Worm (Caenorhabditis elegans): Measurements from ENCODE around the gene F38H4.3.

The F38H4.3 gene

DNA sequence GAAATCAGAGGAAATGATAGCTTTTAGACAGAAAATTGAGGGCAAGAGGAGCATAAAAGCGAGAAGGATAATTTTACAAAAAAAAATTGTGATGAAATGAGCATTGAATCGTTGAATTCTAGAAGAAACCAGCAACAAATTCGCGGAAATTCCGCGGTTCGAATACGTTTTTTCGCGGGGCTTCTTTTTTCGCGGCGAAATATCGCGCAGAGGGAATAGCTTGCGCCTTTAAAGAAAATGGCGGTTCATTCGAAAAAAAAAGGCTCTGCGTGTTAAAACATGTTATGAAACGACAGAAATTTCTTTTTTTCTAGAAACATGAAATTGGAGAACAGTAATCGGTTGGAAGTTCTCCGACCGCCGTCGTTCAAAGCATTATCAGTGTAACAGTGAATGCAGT, 19.8 kb upstream of the F38H4.3 start (continued):
- TF ChIP-seq ccch-3 (GFP tag; optimal IDR thresholded peaks at IDR 0.05) (no peak), T07F8.4 (tag; optimal IDR thresholded peaks at IDR 0.05) (no peak), nfya-1 (tag; optimal IDR thresholded peaks at IDR 0.05; ENCODE audit: borderline replicate concordance, insufficient read depth) (no peak), ekl-4 (GFP tag; IDR thresholded peaks at IDR 0.05) (peak; percentile 83), zim-3 (tag; optimal IDR thresholded peaks at IDR 0.05) (no peak), zfh-2 (GFP tag; conservative IDR thresholded peaks at IDR 0.05) (no peak), ceh-27 (GFP tag; optimal IDR thresholded peaks at IDR 0.05) (no peak), egl-44 (GFP tag; IDR thresholded peaks at IDR 0.05) (no peak), dpff-1 (tag; optimal IDR thresholded peaks at IDR 0.05) (no peak), bed-2 (GFP tag; IDR thresholded peaks at IDR 0.05) (no peak), D2030.7 (GFP tag; IDR thresholded peaks at IDR 0.05) (peak; percentile 95), efl-1 (GFP tag; optimal IDR thresholded peaks at IDR 0.05) (peak; percentile 96), atf-7 (tag; optimal IDR thresholded peaks at IDR 0.05) (no peak), unc-130 (GFP tag; optimal IDR thresholded peaks at IDR 0.05) (peak; percentile 36), F22D6.2 (tag; optimal IDR thresholded peaks at IDR 0.05) (no peak), hmg-1.2 (GFP tag; IDR thresholded peaks at IDR 0.05) (peak; percentile 51), tbp1 (GFP tag; optimal IDR thresholded peaks at IDR 0.05) (no peak), ztf-3 (GFP tag; optimal IDR thresholded peaks at IDR 0.05) (no peak), him-1 (tag; optimal IDR thresholded peaks at IDR 0.05) (no peak), nfya-2 (GFP tag; IDR thresholded peaks at IDR 0.05) (no peak), lin-26 (GFP tag; IDR thresholded peaks at IDR 0.05) (no peak), unc-62 (GFP tag; optimal IDR thresholded peaks at IDR 0.05) (no peak), madf-8 (GFP tag; conservative IDR thresholded peaks at IDR 0.05) (peak; percentile 90), bed-1 (GFP tag; IDR thresholded peaks at IDR 0.05) (no peak), ceh-79 (tag; optimal IDR thresholded peaks at IDR 0.05) (no peak), Y53F4B.3 (GFP tag; IDR thresholded peaks at IDR 0.05) (no peak), snpc-3.4 (tag; optimal IDR thresholded peaks at IDR 0.05) (peak; percentile 64), ceh-100 (GFP tag; IDR thresholded peaks at IDR 0.05) (peak; percentile 51; the same call in 1 of the 2 replicates), madf-10 (tag; optimal IDR thresholded peaks at IDR 0.05) (no peak), xnd-1 (tag; optimal IDR thresholded peaks at IDR 0.05) (peak; percentile 88), F37B4.10 (GFP tag; IDR thresholded peaks at IDR 0.05) (no peak), C06A6.2 (GFP tag; conservative IDR thresholded peaks at IDR 0.05) (no peak), Y95B8A.8 (GFP tag; IDR thresholded peaks at IDR 0.05) (peak; percentile 85), attf-6 (GFP tag; IDR thresholded peaks at IDR 0.05) (peak; percentile 49; the same call in 1 of the 2 replicates), aptf-2 (GFP tag; conservative IDR thresholded peaks at IDR 0.05) (no peak), egl-18 (GFP tag; IDR thresholded peaks at IDR 0.05) (no peak), cebp-1 (GFP tag; IDR thresholded peaks at IDR 0.05) (no peak), cebp-1 (tag; optimal IDR thresholded peaks at IDR 0.05) (no peak), die-1 (tag; optimal IDR thresholded peaks at IDR 0.05) (no peak), akir-1 (GFP tag; optimal IDR thresholded peaks at IDR 0.05) (no peak), F33H1.4 (GFP tag; IDR thresholded peaks at IDR 0.05) (peak; percentile 94), sea-2 (GFP tag; IDR thresholded peaks at IDR 0.05) (no peak), mcd-1 (GFP tag; IDR thresholded peaks at IDR 0.05) (peak; percentile 43), F55B11.4 (tag; optimal IDR thresholded peaks at IDR 0.05; ENCODE audit: borderline replicate concordance, insufficient read depth) (no peak), B0019.2 (GFP tag; conservative IDR thresholded peaks at IDR 0.05) (peak; percentile 76; the same call in 1 of the 2 replicates), let-607 (tag; optimal IDR thresholded peaks at IDR 0.05) (no peak), F57C9.4 (tag; optimal IDR thresholded peaks at IDR 0.05) (no peak), F39B2.1 (GFP tag; IDR thresholded peaks at IDR 0.05) (no peak), Y56A3A.18 (GFP tag; IDR thresholded peaks at IDR 0.05) (no peak), C17E4.6 (GFP tag; IDR thresholded peaks at IDR 0.05) (peak; percentile 50; the same call in 1 of the 2 replicates)

Data from whole organism, young adult.